Worm (Caenorhabditis elegans) whole organism, L1 larva: Measurements from ENCODE around the gene fahd-1.

Experiments used
- C34B4.2 ChIP-seq: sonication (generic microtip); optimal IDR thresholded peaks from 2 replicates; lab custom pipeline; 2017; ENCODE audit warnings: mild to moderate bottlenecking, missing genetic modification characterization, missing compliant biosample characterization
- aha-1 ChIP-seq: fragments of 150-350 bp; optimal IDR thresholded peaks from 2 replicates; lab custom pipeline; 2014; ENCODE audit warnings: missing biosample characterization, missing genetic modification characterization
- aly-2 ChIP-seq: fragments of 150-350 bp; optimal IDR thresholded peaks from 2 replicates; lab custom pipeline; 2014; ENCODE audit warnings: missing biosample characterization, missing genetic modification characterization
- ama-1 ChIP-seq: fragments of 150-350 bp; optimal IDR thresholded peaks from 2 replicates; lab custom pipeline; 2014
- ceh-63 ChIP-seq: fragments of 200-800 bp; sonication (Bioruptor generic); optimal IDR thresholded peaks from 2 replicates; lab custom pipeline; 2018; ENCODE audit warnings: mild to moderate bottlenecking, missing genetic modification characterization, missing compliant biosample characterization
- ceh-8 ChIP-seq: fragments of 200-800 bp; sonication (Bioruptor generic); optimal IDR thresholded peaks from 2 replicates; lab custom pipeline; 2018; ENCODE audit warnings: mild to moderate bottlenecking, missing genetic modification characterization, moderate library complexity, missing compliant biosample characterization
- ceh-82 ChIP-seq, 3 experiments: fragments of 150-350 bp in 1 of 3; sonication (generic microtip) in 2 of 3; optimal IDR thresholded peaks; 2 replicates each; lab custom pipeline; 2014 to 2017; ENCODE audit warnings: missing biosample characterization in 3 of 3, missing genetic modification characterization in 3 of 3
- ceh-88 ChIP-seq: fragments of 200-800 bp; sonication (Bioruptor generic); IDR thresholded peaks from 2 replicates; pipeline ENCODE4 v1.3.6; 2022; ENCODE audit warnings: missing genetic modification characterization, missing compliant biosample characterization
- ceh-90 ChIP-seq: sonication (generic microtip); optimal IDR thresholded peaks from 2 replicates; lab custom pipeline; 2016; ENCODE audit warnings: missing genetic modification characterization, missing compliant biosample characterization
- ces-1 ChIP-seq: fragments of 150-350 bp; optimal IDR thresholded peaks from 2 replicates; lab custom pipeline; 2014; ENCODE audit warnings: missing biosample characterization, missing genetic modification reagents, missing genetic modification characterization
- dpl-1 ChIP-seq, 3 experiments: fragments of 150-350 bp in 2 of 3; sonication (generic microtip) in 1 of 3; optimal IDR thresholded peaks; 2 replicates each; lab custom pipeline; 2014 to 2017; ENCODE audit warnings: missing biosample characterization in 3 of 3, missing genetic modification characterization in 3 of 3, missing genetic modification reagents in 3 of 3
- dsc-1 ChIP-seq: sonication (generic microtip); optimal IDR thresholded peaks from 2 replicates; lab custom pipeline; 2016; ENCODE audit warnings: mild to moderate bottlenecking, missing genetic modification characterization, missing compliant biosample characterization
- efl-1 ChIP-seq, 4 experiments: fragments of 150-350 bp; optimal IDR thresholded peaks in 3 of 4; peaks in 1 of 4; 1 replicate in 1 of 4; 2 replicates in 3 of 4; lab custom pipeline; 2014; ENCODE audit warnings: missing biosample characterization in 2 of 4, missing genetic modification characterization in 2 of 4, missing genetic modification reagents in 2 of 4
- egl-13 ChIP-seq: sonication (generic microtip); optimal IDR thresholded peaks from 2 replicates; lab custom pipeline; 2016; ENCODE audit warnings: missing genotype, missing genetic modification reagents, missing genetic modification characterization, missing compliant biosample characterization
- egl-27 ChIP-seq, 2 experiments: fragments of 150-350 bp in 1 of 2; sonication (generic microtip); optimal IDR thresholded peaks; 3 replicates each; lab custom pipeline; 2017 to 2018; ENCODE audit warnings: missing biosample characterization in 2 of 2, missing genetic modification characterization in 2 of 2, missing genetic modification reagents in 2 of 2
- elt-2 ChIP-seq: sonication (generic microtip); optimal IDR thresholded peaks from 2 replicates; lab custom pipeline; 2016; ENCODE audit warnings: missing genetic modification characterization, mild to moderate bottlenecking, inconsistent platforms, missing compliant biosample characterization, missing genetic modification reagents
- fkh-10 ChIP-seq: sonication (generic microtip); optimal IDR thresholded peaks from 2 replicates; lab custom pipeline; 2017; ENCODE audit warnings: missing biosample characterization, missing genetic modification reagents, missing genetic modification characterization
- fkh-4 ChIP-seq: sonication (generic microtip); optimal IDR thresholded peaks from 2 replicates; lab custom pipeline; 2016; ENCODE audit warnings: missing compliant biosample characterization, missing genetic modification characterization, borderline replicate concordance
- fos-1 ChIP-seq: fragments of 150-350 bp; optimal IDR thresholded peaks from 2 replicates; lab custom pipeline; 2014; ENCODE audit warnings: missing biosample characterization, missing genetic modification characterization
- grh-1 ChIP-seq: fragments of 200-800 bp; sonication (Bioruptor generic); IDR thresholded peaks from 2 replicates; pipeline ENCODE4 v1.3.6; 2022; ENCODE audit warnings: missing genetic modification reagents, missing genetic modification characterization, missing compliant biosample characterization
- hlh-4 ChIP-seq: sonication (generic microtip); optimal IDR thresholded peaks from 2 replicates; lab custom pipeline; 2016; ENCODE audit warnings: mild to moderate bottlenecking, missing genetic modification characterization, missing compliant biosample characterization
- irx-1 ChIP-seq: sonication (generic microtip); optimal IDR thresholded peaks from 2 replicates; lab custom pipeline; 2016; ENCODE audit warnings: missing genetic modification characterization, missing compliant biosample characterization
- lin-35 ChIP-seq, 2 experiments: fragments of 150-350 bp; optimal IDR thresholded peaks; 2 replicates each; lab custom pipeline; 2014; ENCODE audit warnings: missing biosample characterization in 2 of 2, missing genetic modification characterization in 2 of 2, missing genetic modification reagents in 2 of 2
- lin-39 ChIP-seq: fragments of 150-350 bp; optimal IDR thresholded peaks from 2 replicates; lab custom pipeline; 2014; ENCODE audit warnings: missing biosample characterization, missing genetic modification reagents, missing genetic modification characterization
- lir-3 ChIP-seq: sonication (generic microtip); optimal IDR thresholded peaks from 2 replicates; lab custom pipeline; 2016; ENCODE audit warnings: mild to moderate bottlenecking, missing genetic modification characterization, moderate library complexity, missing compliant biosample characterization; ENCODE audit not compliant: poor library complexity
- mdl-1 ChIP-seq, 2 experiments: fragments of 150-350 bp; optimal IDR thresholded peaks; 2 replicates each; lab custom pipeline; 2014 to 2017; ENCODE audit warnings: missing biosample characterization in 2 of 2, missing genetic modification characterization in 2 of 2, inconsistent platforms in 1 of 2
- nhr-19 ChIP-seq: fragments of 200-800 bp; sonication (Bioruptor generic); conservative IDR thresholded peaks from 2 replicates; pipeline ENCODE4 v1.3.6; 2022; ENCODE audit warnings: missing genetic modification characterization, missing compliant biosample characterization
- nhr-28 ChIP-seq: fragments of 150-350 bp; optimal IDR thresholded peaks from 2 replicates; lab custom pipeline; 2014; ENCODE audit warnings: missing biosample characterization, missing genetic modification characterization
- nhr-84 ChIP-seq: sonication (generic microtip); optimal IDR thresholded peaks from 2 replicates; lab custom pipeline; 2017; ENCODE audit warnings: missing biosample characterization, missing genetic modification characterization
- nhr-90 ChIP-seq: sonication (generic microtip); optimal IDR thresholded peaks from 2 replicates; lab custom pipeline; 2016; ENCODE audit warnings: mild to moderate bottlenecking, missing genetic modification characterization, missing compliant biosample characterization; ENCODE audit not compliant: poor library complexity
- pqm-1 ChIP-seq: sonication (generic microtip); optimal IDR thresholded peaks from 3 replicates; lab custom pipeline; 2017; ENCODE audit warnings: missing biosample characterization, missing genetic modification characterization
- rnt-1 ChIP-seq: sonication (generic microtip); optimal IDR thresholded peaks from 2 replicates; lab custom pipeline; 2016; ENCODE audit warnings: mild to moderate bottlenecking, missing genetic modification characterization, moderate library complexity, missing compliant biosample characterization
- skn-1 ChIP-seq: fragments of 150-350 bp; optimal IDR thresholded peaks from 2 replicates; lab custom pipeline; 2014; ENCODE audit warnings: missing biosample characterization, missing genetic modification characterization
- snu-23 ChIP-seq: sonication (generic microtip); optimal IDR thresholded peaks from 2 replicates; lab custom pipeline; 2016; ENCODE audit warnings: missing genetic modification characterization, missing compliant biosample characterization
- sox-4 ChIP-seq: sonication (generic microtip); optimal IDR thresholded peaks from 2 replicates; lab custom pipeline; 2016; ENCODE audit warnings: missing genetic modification characterization, missing compliant biosample characterization
- sptf-1 ChIP-seq: fragments of 150-350 bp; optimal IDR thresholded peaks from 2 replicates; lab custom pipeline; 2014; ENCODE audit warnings: missing biosample characterization, missing genetic modification characterization
- tlp-1 ChIP-seq: fragments of 150-350 bp; optimal IDR thresholded peaks from 2 replicates; lab custom pipeline; 2014; ENCODE audit warnings: missing biosample characterization, missing genetic modification characterization
- unc-130 ChIP-seq: fragments of 150-350 bp; optimal IDR thresholded peaks from 2 replicates; lab custom pipeline; 2017; ENCODE audit warnings: missing biosample characterization, missing genetic modification characterization, inconsistent platforms
- unc-30 ChIP-seq: sonication (generic microtip); optimal IDR thresholded peaks from 2 replicates; lab custom pipeline; 2017; ENCODE audit warnings: missing biosample characterization, missing genetic modification characterization
- unc-86 ChIP-seq: sonication (generic microtip); optimal IDR thresholded peaks from 2 replicates; lab custom pipeline; 2016; ENCODE audit warnings: missing genetic modification characterization, missing compliant biosample characterization
- unc-98 ChIP-seq: fragments of 200-800 bp; sonication (Bioruptor generic); IDR thresholded peaks from 2 replicates; pipeline ENCODE4 v1.3.6; 2022; ENCODE audit warnings: missing genetic modification characterization, missing compliant biosample characterization
- ztf-11 ChIP-seq, 2 experiments: sonication (generic microtip); optimal IDR thresholded peaks; 2 replicates each; lab custom pipeline; 2016 to 2017; ENCODE audit warnings: missing genetic modification characterization in 2 of 2, missing biosample characterization in 1 of 2, missing compliant biosample characterization in 1 of 2
- ztf-4 ChIP-seq: fragments of 150-350 bp; optimal IDR thresholded peaks from 2 replicates; lab custom pipeline; 2014; ENCODE audit warnings: missing biosample characterization, missing genetic modification characterization

fahd-1 gene

DNA sequence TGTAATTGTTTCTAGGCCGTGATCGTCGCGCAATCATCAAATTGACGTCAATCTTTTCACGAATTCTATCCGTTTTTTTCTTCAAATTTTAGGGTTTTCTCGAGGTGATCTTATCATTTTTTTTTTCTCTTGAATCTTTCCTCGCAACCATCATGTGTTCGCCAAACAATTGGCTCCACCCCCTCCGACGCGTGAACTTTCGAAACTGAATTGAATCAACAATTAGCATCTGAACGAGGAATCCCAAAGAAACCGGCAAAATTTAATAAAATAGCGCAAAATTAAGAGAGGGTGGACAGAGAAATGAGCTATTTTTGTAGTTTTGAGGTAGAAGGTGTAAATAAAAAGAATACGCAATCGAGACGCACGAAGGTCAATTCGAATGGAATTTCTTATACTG, 19.3 kb upstream of the fahd-1 start (continued):
- peak; percentile 8 for TF ChIP-seq snu-23 (GFP tag; lab: Kevin White, UChicago)
- TF ChIP-seq ztf-11 (tag; optimal IDR thresholded peaks at IDR 0.05; lab: Kevin White, UChicago), result no peak
- TF ChIP-seq nhr-84, result no peak
- no peak for TF ChIP-seq unc-130
- TF ChIP-seq, all 84 proteins: peak for 10

DNA sequence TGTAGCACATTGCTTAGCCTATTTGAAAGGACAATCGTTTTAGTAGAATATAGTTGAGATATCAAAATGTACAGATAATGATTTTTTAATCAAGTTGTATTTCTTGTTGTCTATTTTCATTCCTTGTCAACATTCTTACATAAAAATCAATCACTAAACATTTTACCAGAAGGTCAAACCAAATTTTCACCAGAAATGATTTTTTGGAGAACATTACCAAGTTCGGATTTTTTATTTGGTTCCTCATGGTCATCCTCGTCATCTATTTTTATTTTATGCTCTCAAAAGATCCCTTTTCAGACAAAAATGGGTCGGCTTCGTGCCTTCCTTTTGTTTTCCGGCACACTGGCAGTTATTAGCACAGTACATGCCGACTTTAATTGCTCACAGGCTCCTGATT, 18.6 kb upstream of the fahd-1 start, which contains the start of gene tyr-1:
tyr-1 (plus strand) TSS at position 301 of the 400 bp plus-strand sequence.
- TF ChIP-seq efl-1 (optimal IDR thresholded peaks at IDR 0.05; lab: Kevin White, UChicago), result no peak
- peak in 1 of 2 experiments; percentile 17 for TF ChIP-seq efl-1 (GFP tag; optimal IDR thresholded peaks at IDR 0.05 in 1 of 2; lab: Kevin White, UChicago)
- TF ChIP-seq rnt-1 (tag; lab: Kevin White, UChicago), result no peak

DNA sequence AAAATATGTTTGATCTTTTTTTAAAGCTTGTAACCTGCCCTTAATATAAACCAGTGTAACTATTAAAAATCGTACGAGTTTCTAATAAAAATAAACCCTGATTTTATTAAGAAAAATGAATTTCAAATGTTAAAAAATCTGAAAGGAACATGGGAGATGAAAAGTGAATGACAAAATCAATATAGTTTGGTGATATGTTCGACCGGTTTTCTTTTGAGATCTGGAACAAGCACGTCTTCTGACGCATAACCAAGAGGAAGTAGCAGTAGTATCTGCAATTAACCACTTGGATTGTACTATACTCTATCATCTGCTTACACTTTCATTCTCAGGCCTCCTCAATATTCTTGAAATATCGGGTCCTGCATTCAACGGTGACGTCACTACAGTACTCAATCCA, 15.0 kb upstream of the fahd-1 start:
- no peak for TF ChIP-seq ceh-90 (tag; lab: Kevin White, UChicago)
- no peak for TF ChIP-seq elt-2 (tag; lab: Kevin White, UChicago)
- TF ChIP-seq nhr-90 (tag; lab: Kevin White, UChicago), result no peak
- no peak for TF ChIP-seq efl-1 (optimal IDR thresholded peaks at IDR 0.05; lab: Kevin White, UChicago)
- no peak for TF ChIP-seq efl-1 (GFP tag; optimal IDR thresholded peaks at IDR 0.05 in 1 of 2; lab: Kevin White, UChicago)
- no peak for TF ChIP-seq ztf-4 (tag; lab: Kevin White, UChicago)
- TF ChIP-seq aly-2, result no peak

DNA sequence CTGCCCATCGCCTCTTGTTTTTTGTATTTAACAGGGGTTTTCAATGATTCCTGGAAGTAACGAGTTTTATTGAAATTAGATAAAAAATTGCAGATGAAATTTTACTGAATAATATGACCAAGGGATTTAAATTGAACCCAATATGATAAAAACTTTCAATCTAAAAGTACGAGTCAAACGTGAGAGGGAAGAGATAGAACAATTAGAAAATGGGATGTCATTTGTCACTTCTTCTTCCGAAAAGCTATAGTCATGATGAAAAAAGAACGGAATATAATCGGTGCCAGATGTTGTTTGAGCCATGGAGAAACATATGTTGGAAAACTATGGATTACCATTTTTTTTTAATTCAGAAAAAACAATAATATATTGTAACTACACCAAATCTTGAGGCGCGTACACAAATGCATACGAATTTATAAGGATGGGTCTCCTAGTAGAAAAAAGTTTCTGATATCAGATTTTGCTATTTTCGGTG, 13.2 kb upstream of the fahd-1 start, which contains the start of gene sup-18:
sup-18 (minus strand) TSS at position 51 of the 478 bp plus-strand sequence.
- no peak for TF ChIP-seq skn-1 (tag; lab: Kevin White, UChicago)
- no peak for TF ChIP-seq fos-1 (tag; lab: Kevin White, UChicago)
- TF ChIP-seq egl-13 (tag; lab: Kevin White, UChicago), result no peak
- peak; percentile 59 for TF ChIP-seq fkh-4
- TF ChIP-seq mdl-1 (tag; optimal IDR thresholded peaks at IDR 0.05; lab: Kevin White, UChicago), result no peak
- TF ChIP-seq nhr-28, result no peak
- no peak for TF ChIP-seq ceh-82 (tag; optimal IDR thresholded peaks at IDR 0.05; lab: Kevin White, UChicago)
- TF ChIP-seq dsc-1 (tag; lab: Kevin White, UChicago), result peak; percentile 87
- TF ChIP-seq, all 84 proteins: peak for 2

ce11 chrIII:7880132-7880715, 11.8 kb upstream of the fahd-1 start:
- no peak for TF ChIP-seq lin-39 (tag; lab: Kevin White, UChicago)
- no peak for TF ChIP-seq sptf-1 (tag; lab: Kevin White, UChicago)
- no peak for TF ChIP-seq ces-1
- TF ChIP-seq nhr-84, result no peak
- TF ChIP-seq egl-13 (tag; lab: Kevin White, UChicago), result no peak
- no peak for TF ChIP-seq unc-86
- TF ChIP-seq ama-1 (lab: Kevin White, UChicago), result no peak
- no peak for TF ChIP-seq pqm-1
- TF ChIP-seq ceh-8, result no peak
- no peak for TF ChIP-seq dpl-1 (GFP tag; optimal IDR thresholded peaks at IDR 0.05; lab: Kevin White, UChicago)
- TF ChIP-seq unc-30 (tag; lab: Kevin White, UChicago), result no peak
- TF ChIP-seq lin-35 (GFP tag; optimal IDR thresholded peaks at IDR 0.05; lab: Kevin White, UChicago), result no peak
- TF ChIP-seq ceh-88, result no peak
- no peak for TF ChIP-seq mdl-1 (tag; optimal IDR thresholded peaks at IDR 0.05; lab: Kevin White, UChicago)
- no peak for TF ChIP-seq fkh-4
- TF ChIP-seq hlh-4, result no peak
- no peak for TF ChIP-seq aha-1 (tag; lab: Kevin White, UChicago)
- no peak for TF ChIP-seq egl-27 (tag; optimal IDR thresholded peaks at IDR 0.05; lab: Kevin White, UChicago)
- TF ChIP-seq lir-3 (tag; lab: Kevin White, UChicago), result no peak
- peak; percentile 10; the same call in 1 of the 2 replicates for TF ChIP-seq nhr-19 (GFP tag; lab: Robert Waterston, UW)
- TF ChIP-seq unc-98 (GFP tag; lab: Robert Waterston, UW), result no peak
- TF ChIP-seq unc-130, result peak; percentile 21
- TF ChIP-seq irx-1 (tag; lab: Kevin White, UChicago), result no peak
- no peak for TF ChIP-seq ceh-63 (GFP tag; lab: Kevin White, UChicago)
- TF ChIP-seq grh-1 (GFP tag; lab: Robert Waterston, UW), result no peak
- no peak for TF ChIP-seq fkh-10 (GFP tag; lab: Kevin White, UChicago)
- TF ChIP-seq sox-4 (tag; lab: Kevin White, UChicago), result no peak
- peak; percentile 50 for TF ChIP-seq dsc-1 (tag; lab: Kevin White, UChicago)
- no peak for TF ChIP-seq tlp-1 (tag; lab: Kevin White, UChicago)
- TF ChIP-seq C34B4.2 (tag; lab: Kevin White, UChicago), result no peak
